Fruit fly (Drosophila melanogaster) whole organism, adult: ENCODE measurements around the gene CG17896.

Experiments
- CG11617 ChIP-seq: fragments of 200-800 bp; sonication (Bioruptor generic); optimal IDR thresholded peaks from 2 replicates; lab custom pipeline; 2017; ENCODE audit warnings: mild to moderate bottlenecking, missing biosample characterization, missing genetic modification reagents, missing genetic modification characterization
- CG14711 ChIP-seq: fragments of 200-800 bp; sonication (Bioruptor generic); optimal IDR thresholded peaks from 2 replicates; lab custom pipeline; 2018; ENCODE audit warnings: missing biosample characterization, mild to moderate bottlenecking, missing genetic modification characterization, moderate library complexity
- CG1620 ChIP-seq: fragments of 200-800 bp; sonication (Bioruptor generic); optimal IDR thresholded peaks from 2 replicates; lab custom pipeline; 2016; ENCODE audit warnings: missing biosample characterization, missing genetic modification characterization
- CG33017 ChIP-seq: fragments of 200-800 bp; sonication (Bioruptor generic); optimal IDR thresholded peaks from 2 replicates; lab custom pipeline; 2018; ENCODE audit warnings: missing biosample characterization, mild to moderate bottlenecking, missing genetic modification characterization, moderate library complexity
- Clk ChIP-seq: fragments of 200-800 bp; sonication (Bioruptor generic); optimal IDR thresholded peaks from 2 replicates; lab custom pipeline; 2017; ENCODE audit warnings: missing biosample characterization, missing genetic modification characterization
- Hr96 ChIP-seq: fragments of 200-800 bp; sonication (Bioruptor generic); optimal IDR thresholded peaks from 2 replicates; lab custom pipeline; 2016; ENCODE audit warnings: missing biosample characterization, missing genetic modification characterization
- bab1 ChIP-seq: fragments of 200-800 bp; sonication (Bioruptor generic); optimal IDR thresholded peaks from 3 replicates; lab custom pipeline; 2019; ENCODE audit warnings: missing biosample characterization, mild to moderate bottlenecking, missing genetic modification characterization, moderate library complexity
- cnc ChIP-seq, 2 experiments: fragments of >200 bp; optimal IDR thresholded peaks; 2 replicates each; lab custom pipeline; 2017

dm6 chrX:524331-524730 lies 31.0 kb upstream of the CG17896 start:
- TF ChIP-seq CG14711 (tag; lab: Kevin White, UChicago) (no peak), cnc (optimal IDR thresholded peaks at IDR 0.05; lab: Kevin White, UChicago) (no peak), bab1 (GFP tag; lab: Kevin White, UChicago) (no peak), CG11617 (no peak), CG1620 (GFP tag; lab: Kevin White, UChicago) (no peak), Hr96 (GFP tag; lab: Kevin White, UChicago) (no peak), Clk (no peak), CG33017 (tag; lab: Kevin White, UChicago) (no peak)
